Fruit fly (Drosophila melanogaster) whole organism, wandering third instar larva: ENCODE data around the gene CG32369.
A peak's percentile ranks its signal among the peaks of the same experiment; 100 is the strongest.

Source experiments
- Abd-B ChIP-seq: fragments of >200 bp; optimal IDR thresholded peaks from 2 replicates; lab custom pipeline; 2017; ENCODE audit warnings: missing biosample characterization, missing genetic modification characterization
- CG32264 ChIP-seq: fragments of 200-800 bp; sonication (Bioruptor generic); optimal IDR thresholded peaks from 2 replicates; lab custom pipeline; 2016; ENCODE audit warnings: missing biosample characterization, missing genetic modification characterization
- CG9705 ChIP-seq: fragments of 200-800 bp; sonication (Bioruptor generic); optimal IDR thresholded peaks from 2 replicates; lab custom pipeline; 2018; ENCODE audit warnings: missing biosample characterization, mild to moderate bottlenecking, missing genetic modification characterization
- Dfd ChIP-seq: fragments of >200 bp; optimal IDR thresholded peaks from 2 replicates; lab custom pipeline; 2017; ENCODE audit warnings: missing biosample characterization, missing genetic modification characterization
- Dif ChIP-seq: fragments of 200-275, 200-300 bp; sonication (Bioruptor generic); optimal IDR thresholded peaks from 2 replicates; lab custom pipeline; 2018; ENCODE audit warnings: missing biosample characterization, missing genetic modification characterization; ENCODE audit not compliant: partially characterized antibody
- GATAd ChIP-seq: sonication (Bioruptor generic); optimal IDR thresholded peaks from 2 replicates; lab custom pipeline; 2016; ENCODE audit warnings: missing biosample characterization, missing genetic modification characterization
- HLH106 ChIP-seq: fragments of 200-800 bp; optimal IDR thresholded peaks from 3 replicates; lab custom pipeline; 2019; ENCODE audit warnings: missing biosample characterization, mild to moderate bottlenecking, missing genetic modification characterization, moderate library complexity
- Hr78 ChIP-seq: fragments of >200 bp; optimal IDR thresholded peaks from 2 replicates; lab custom pipeline; 2017; ENCODE audit warnings: missing biosample characterization, missing genetic modification characterization
- Hr83 ChIP-seq: fragments of 200-300 bp; sonication (Bioruptor generic); optimal IDR thresholded peaks from 2 replicates; lab custom pipeline; 2016; ENCODE audit warnings: missing biosample characterization, mild to moderate bottlenecking, missing genetic modification characterization, moderate library complexity; ENCODE audit not compliant: poor library complexity, severe bottlenecking
- Jra ChIP-seq: sonication (Bioruptor generic); optimal IDR thresholded peaks from 2 replicates; lab custom pipeline; 2016; ENCODE audit warnings: missing biosample characterization, missing genetic modification characterization
- Myc ChIP-seq: fragments of >200 bp; optimal IDR thresholded peaks from 2 replicates; lab custom pipeline; 2017
- N ChIP-seq: fragments of >200 bp; optimal IDR thresholded peaks from 2 replicates; lab custom pipeline; 2018; ENCODE audit warnings: missing biosample characterization, missing external identifiers, missing genetic modification characterization
- OdsH ChIP-seq: fragments of 200-800 bp; sonication (Bioruptor generic); optimal IDR thresholded peaks from 2 replicates; lab custom pipeline; 2016; ENCODE audit warnings: missing biosample characterization, mild to moderate bottlenecking, missing genetic modification characterization
- Rel ChIP-seq, 2 experiments: fragments of 200-800 bp; sonication (Bioruptor generic) in 1 of 2; optimal IDR thresholded peaks; 2 replicates in 1 of 2; 3 replicates in 1 of 2; lab custom pipeline; 2016 to 2019; ENCODE audit warnings: mild to moderate bottlenecking in 2 of 2, missing biosample characterization in 2 of 2, missing genetic modification characterization in 2 of 2, moderate library complexity in 1 of 2
- Sp1 ChIP-seq: fragments of 200-800 bp; sonication (Bioruptor generic); optimal IDR thresholded peaks from 3 replicates; lab custom pipeline; 2019; ENCODE audit warnings: missing biosample characterization, mild to moderate bottlenecking, missing genetic modification characterization, moderate library complexity
- Vsx2 ChIP-seq: fragments of 200-300, 225-300 bp; sonication (Bioruptor generic); optimal IDR thresholded peaks from 2 replicates; lab custom pipeline; 2018; ENCODE audit warnings: missing biosample characterization, missing genetic modification characterization; ENCODE audit not compliant: partially characterized antibody
- brk ChIP-seq: fragments of 200-800 bp; sonication (Bioruptor generic); optimal IDR thresholded peaks from 2 replicates; lab custom pipeline; 2016; ENCODE audit warnings: missing biosample characterization, mild to moderate bottlenecking, missing genetic modification characterization
- dl ChIP-seq, 2 experiments: fragments of 175-275, 200-275 bp in 1 of 2; fragments of 200-275 bp in 1 of 2; sonication (Bioruptor generic); optimal IDR thresholded peaks; lab custom pipeline; 2018; ENCODE audit warnings: mild to moderate bottlenecking in 2 of 2, missing biosample characterization in 2 of 2, missing genetic modification characterization in 2 of 2, moderate library complexity in 2 of 2; ENCODE audit not compliant: partially characterized antibody in 2 of 2, insufficient read depth in 1 of 2
- dsf ChIP-seq: sonication (Bioruptor generic); optimal IDR thresholded peaks from 2 replicates; lab custom pipeline; 2016; ENCODE audit warnings: missing biosample characterization, missing genetic modification characterization, borderline replicate concordance
- foxo ChIP-seq, 2 experiments: fragments of 200-800 bp; sonication (Bioruptor generic); optimal IDR thresholded peaks; 2 replicates in 1 of 2; 3 replicates in 1 of 2; lab custom pipeline; 2016 to 2017; ENCODE audit warnings: missing biosample characterization in 2 of 2, missing genetic modification characterization in 2 of 2
- fru ChIP-seq: fragments of 200-800 bp; sonication (Bioruptor generic); optimal IDR thresholded peaks from 3 replicates; lab custom pipeline; 2016; ENCODE audit warnings: missing biosample characterization, mild to moderate bottlenecking, missing genetic modification characterization
- jim ChIP-seq: fragments of 175-275, 200-325 bp; sonication (Bioruptor generic); optimal IDR thresholded peaks from 2 replicates; lab custom pipeline; 2016; ENCODE audit warnings: missing biosample characterization, mild to moderate bottlenecking, missing genetic modification characterization
- pan ChIP-seq: fragments of >200 bp; optimal IDR thresholded peaks from 2 replicates; lab custom pipeline; 2017
- rgr ChIP-seq: fragments of 200-800 bp; sonication (Bioruptor generic); optimal IDR thresholded peaks from 3 replicates; lab custom pipeline; 2016; ENCODE audit warnings: missing biosample characterization, mild to moderate bottlenecking, missing genetic modification characterization
- sage ChIP-seq: fragments of 200-800 bp; sonication (Bioruptor generic); optimal IDR thresholded peaks from 2 replicates; lab custom pipeline; 2016; ENCODE audit warnings: missing biosample characterization, mild to moderate bottlenecking, missing genetic modification characterization
- tai ChIP-seq: sonication (Bioruptor generic); optimal IDR thresholded peaks from 2 replicates; lab custom pipeline; 2016; ENCODE audit warnings: missing biosample characterization, missing genetic modification characterization
- usp ChIP-seq: fragments of >200 bp; optimal IDR thresholded peaks from 2 replicates; lab custom pipeline; 2017; ENCODE audit warnings: missing biosample characterization, missing genetic modification characterization
- woc ChIP-seq: sonication (Bioruptor generic); optimal IDR thresholded peaks from 2 replicates; lab custom pipeline; 2016; ENCODE audit warnings: missing biosample characterization, mild to moderate bottlenecking, missing genetic modification characterization

Gene CG32369

dm6 chr3L:7841254-7841964 is 31.8 kb upstream of the CG32369 start:
- TF ChIP-seq Abd-B (GFP tag; lab: Kevin White, UChicago) (no peak), foxo (GFP tag; optimal IDR thresholded peaks at IDR 0.05; lab: Kevin White, UChicago) (no peak), pan (lab: Kevin White, UChicago) (no peak), tai (no peak), woc (GFP tag; lab: Kevin White, UChicago) (no peak), Jra (GFP tag; lab: Kevin White, UChicago) (no peak), Hr83 (GFP tag; lab: Kevin White, UChicago) (no peak), jim (GFP tag; lab: Kevin White, UChicago) (no peak)
- TF ChIP-seq, all 38 proteins: peak for 0

DNA sequence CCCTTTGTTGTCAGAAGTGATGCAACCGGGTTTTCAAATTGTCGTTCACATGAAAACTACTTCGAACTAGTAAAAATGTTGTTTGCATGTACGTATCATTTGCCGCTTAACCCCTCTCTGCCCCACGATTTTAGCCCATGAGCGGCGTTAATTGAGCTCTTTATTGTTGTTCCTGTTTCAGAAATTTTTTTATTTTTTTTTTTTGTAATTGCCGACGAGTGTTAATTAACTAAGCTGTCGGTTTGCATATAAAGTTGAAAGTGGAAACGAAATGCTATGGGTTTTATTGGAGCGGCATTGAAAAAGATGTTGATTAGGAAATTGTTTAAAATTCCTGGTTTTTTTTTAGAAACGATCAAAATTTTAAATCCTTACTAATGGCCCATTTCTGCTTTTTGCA is 28.7 kb upstream of the CG32369 start:
- no peak for TF ChIP-seq CG32264 (GFP tag; lab: Kevin White, UChicago)
- TF ChIP-seq CG9705: no peak
- no peak for TF ChIP-seq dsf (GFP tag; lab: Kevin White, UChicago)
- no peak for TF ChIP-seq Hr83 (GFP tag; lab: Kevin White, UChicago)
- no peak for TF ChIP-seq Jra (GFP tag; lab: Kevin White, UChicago)
- no peak for TF ChIP-seq dl (GFP tag; optimal IDR thresholded peaks at IDR 0.05; lab: Kevin White, UChicago; ENCODE audit: insufficient read depth in 1 of 2, partially characterized antibody in 2 of 2)
- TF ChIP-seq OdsH (GFP tag; lab: Kevin White, UChicago): no peak
- TF ChIP-seq, all 38 proteins: peak for 0

dm6 chr3L:7837753-7838152 is 28.1 kb upstream of the CG32369 start:
- TF ChIP-seq pan (lab: Kevin White, UChicago) (no peak), tai (no peak), Jra (GFP tag; lab: Kevin White, UChicago) (no peak), Dfd (GFP tag; lab: Kevin White, UChicago) (no peak), rgr (GFP tag; lab: Kevin White, UChicago) (no peak), OdsH (GFP tag; lab: Kevin White, UChicago) (no peak)

- TF ChIP-seq usp (GFP tag; lab: Kevin White, UChicago): no peak
- TF ChIP-seq CG9705: no peak
- peak in 1 of 2 experiments; percentile 8 for TF ChIP-seq dl (GFP tag; optimal IDR thresholded peaks at IDR 0.05; lab: Kevin White, UChicago; ENCODE audit: insufficient read depth in 1 of 2, partially characterized antibody in 2 of 2)
- TF ChIP-seq brk (GFP tag; lab: Kevin White, UChicago): no peak
- TF ChIP-seq N (GFP tag; lab: Kevin White, UChicago): no peak
- TF ChIP-seq Rel (GFP tag; optimal IDR thresholded peaks at IDR 0.05; lab: Kevin White, UChicago): no peak
- TF ChIP-seq Rel (tag; optimal IDR thresholded peaks at IDR 0.05; lab: Kevin White, UChicago): no peak
- peak; percentile 4 for TF ChIP-seq Dif (GFP tag; lab: Kevin White, UChicago)
- TF ChIP-seq Hr83 (GFP tag; lab: Kevin White, UChicago): peak; percentile 59
- no peak for TF ChIP-seq GATAd (GFP tag; lab: Kevin White, UChicago)
- no peak for TF ChIP-seq OdsH (GFP tag; lab: Kevin White, UChicago)
- no peak for TF ChIP-seq Vsx2 (GFP tag; lab: Kevin White, UChicago)
- TF ChIP-seq tai: no peak
- TF ChIP-seq pan (lab: Kevin White, UChicago): no peak
- no peak for TF ChIP-seq Myc (lab: Kevin White, UChicago)
- TF ChIP-seq HLH106 (tag; lab: Kevin White, UChicago): no peak
- no peak for TF ChIP-seq Dfd (GFP tag; lab: Kevin White, UChicago)
- TF ChIP-seq woc (GFP tag; lab: Kevin White, UChicago): peak; percentile 45
- TF ChIP-seq Abd-B (GFP tag; lab: Kevin White, UChicago): no peak
- no peak for TF ChIP-seq sage (GFP tag; lab: Kevin White, UChicago)
- no peak for TF ChIP-seq jim (GFP tag; lab: Kevin White, UChicago)
- no peak for TF ChIP-seq Sp1 (GFP tag; lab: Kevin White, UChicago)
- TF ChIP-seq fru: no peak
- TF ChIP-seq dsf (GFP tag; lab: Kevin White, UChicago): no peak
- TF ChIP-seq Hr78 (GFP tag; lab: Kevin White, UChicago): no peak
- TF ChIP-seq, all 38 proteins: peak for 4
Measured at dm6 chr3L:7836633-7837394, 27.2 kb upstream of the CG32369 start.
